Fruit fly (Drosophila melanogaster) Kc167 (cell line): Measurements from ENCODE around the gene CG31975.

Experiments
- Myc ChIP-seq: fragments of >200 bp; optimal IDR thresholded peaks from 2 replicates; lab custom pipeline; 2017; ENCODE audit warnings: missing external identifiers
- Sin3A ChIP-seq: fragments of >200 bp; optimal IDR thresholded peaks from 2 replicates; lab custom pipeline; 2018; ENCODE audit warnings: missing external identifiers
- insv ChIP-seq: fragments of >200 bp; optimal IDR thresholded peaks from 3 replicates; lab custom pipeline; 2018; ENCODE audit warnings: missing external identifiers
- psq ChIP-seq: fragments of >200 bp; optimal IDR thresholded peaks from 2 replicates; lab custom pipeline; 2017; ENCODE audit warnings: missing external identifiers
- ttk ChIP-seq: sonication (Bioruptor generic); optimal IDR thresholded peaks from 2 replicates; lab custom pipeline; 2017; ENCODE audit warnings: missing external identifiers

DNA sequence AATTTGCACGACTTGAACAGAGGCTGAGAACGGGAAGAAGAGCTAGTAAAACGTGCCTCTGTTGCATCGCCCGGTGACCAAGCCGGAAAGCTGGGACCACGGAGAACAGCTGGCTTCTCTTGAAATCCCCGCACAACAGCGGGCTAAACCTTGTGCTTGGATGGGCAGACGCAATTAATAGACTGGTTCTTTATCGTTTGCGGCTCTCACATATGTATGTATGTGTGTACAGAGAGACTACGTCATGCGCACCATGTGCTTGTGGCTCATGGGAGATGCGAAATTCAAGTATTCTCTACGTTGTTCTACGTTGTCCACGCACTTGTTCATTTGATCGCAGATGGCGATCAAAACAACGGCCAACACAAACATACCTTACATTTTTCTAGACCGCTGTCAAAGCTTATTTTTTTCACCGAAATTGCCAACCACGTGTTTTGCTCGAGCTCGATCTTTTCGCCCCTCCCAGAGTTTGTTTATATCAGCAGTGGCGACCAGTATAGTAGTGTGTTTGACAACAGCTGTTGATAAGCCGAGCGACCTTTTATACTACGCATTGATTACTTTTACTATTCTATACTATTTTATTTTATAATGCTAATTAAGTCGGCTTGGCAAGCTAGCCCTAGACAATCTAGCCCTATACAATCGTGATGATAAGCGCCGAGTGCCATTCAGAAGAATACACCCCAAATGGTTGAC lies 31.5 kb downstream of the CG31975 start:
- no peak for TF ChIP-seq psq (lab: Kevin White, UChicago)
- TF ChIP-seq ttk (lab: Kevin White, UChicago), result no peak
- TF ChIP-seq Sin3A (lab: Kevin White, UChicago), result no peak
- TF ChIP-seq insv (lab: Kevin White, UChicago), result no peak
- TF ChIP-seq Myc (lab: Kevin White, UChicago), result no peak
